Worm (Caenorhabditis elegans) whole organism, late embryonic: ENCODE measurements around the gene clec-67.

ENCODE experiments used
- F13H6.1 ChIP-seq: sonication (generic microtip); optimal IDR thresholded peaks from 2 replicates; lab custom pipeline; 2016; ENCODE audit warnings: missing genetic modification characterization, missing compliant biosample characterization
- K09A11.1 ChIP-seq: sonication (generic microtip); optimal IDR thresholded peaks from 2 replicates; lab custom pipeline; 2017; ENCODE audit warnings: antibody characterized with exemption, mild to moderate bottlenecking, missing genetic modification characterization, missing compliant biosample characterization; ENCODE audit not compliant: insufficient read depth
- T23F11.4 ChIP-seq: fragments of 200-800 bp; sonication (Bioruptor generic); optimal IDR thresholded peaks from 2 replicates; lab custom pipeline; 2018; ENCODE audit warnings: mild to moderate bottlenecking, missing genetic modification characterization, missing compliant biosample characterization
- Y22D7AL.16 ChIP-seq: sonication (generic microtip); optimal IDR thresholded peaks from 2 replicates; lab custom pipeline; 2016; ENCODE audit warnings: missing genetic modification characterization, missing compliant biosample characterization
- ahr-1 ChIP-seq: sonication (generic microtip); optimal IDR thresholded peaks from 2 replicates; lab custom pipeline; 2016; ENCODE audit warnings: missing genetic modification characterization, missing compliant biosample characterization
- ama-1 ChIP-seq: fragments of 150-350 bp; optimal IDR thresholded peaks from 2 replicates; lab custom pipeline; 2014
- ceh-14 ChIP-seq: sonication (generic microtip); optimal IDR thresholded peaks from 2 replicates; lab custom pipeline; 2016; ENCODE audit warnings: missing genotype, missing genetic modification characterization, missing compliant biosample characterization
- ceh-19 ChIP-seq: fragments of 200-800 bp; sonication (Bioruptor generic); optimal IDR thresholded peaks from 2 replicates; lab custom pipeline; 2018; ENCODE audit warnings: mild to moderate bottlenecking, missing genetic modification characterization, missing compliant biosample characterization
- ceh-2 ChIP-seq: sonication (generic microtip); optimal IDR thresholded peaks from 2 replicates; lab custom pipeline; 2016; ENCODE audit warnings: missing genotype, missing genetic modification characterization, missing compliant biosample characterization
- ceh-24 ChIP-seq: sonication (generic microtip); optimal IDR thresholded peaks from 2 replicates; lab custom pipeline; 2016; ENCODE audit warnings: mild to moderate bottlenecking, missing genetic modification characterization, missing compliant biosample characterization
- ceh-31 ChIP-seq: sonication (generic microtip); optimal IDR thresholded peaks from 2 replicates; lab custom pipeline; 2016; ENCODE audit warnings: missing genetic modification characterization, missing compliant biosample characterization
- ceh-48 ChIP-seq: sonication (generic microtip); optimal IDR thresholded peaks from 2 replicates; lab custom pipeline; 2016; ENCODE audit warnings: missing genetic modification characterization, inconsistent platforms, missing compliant biosample characterization
- ceh-6 ChIP-seq: fragments of 200-800 bp; sonication (Bioruptor generic); optimal IDR thresholded peaks from 2 replicates; lab custom pipeline; 2018; ENCODE audit warnings: mild to moderate bottlenecking, missing genetic modification characterization, missing compliant biosample characterization
- che-1 ChIP-seq: sonication (generic microtip); optimal IDR thresholded peaks from 2 replicates; lab custom pipeline; 2016; ENCODE audit warnings: mild to moderate bottlenecking, missing genetic modification characterization, missing compliant biosample characterization
- dmd-4 ChIP-seq: sonication (generic microtip); optimal IDR thresholded peaks from 2 replicates; lab custom pipeline; 2016; ENCODE audit warnings: borderline replicate concordance, missing genetic modification characterization, missing compliant biosample characterization
- dve-1 ChIP-seq: sonication (generic microtip); optimal IDR thresholded peaks from 2 replicates; lab custom pipeline; 2017; ENCODE audit warnings: antibody characterized with exemption, mild to moderate bottlenecking, missing genetic modification characterization, missing compliant biosample characterization
- elt-2 ChIP-seq: sonication (generic microtip); optimal IDR thresholded peaks from 2 replicates; lab custom pipeline; 2016; ENCODE audit warnings: missing genetic modification reagents, missing genetic modification characterization, missing compliant biosample characterization
- elt-4 ChIP-seq: sonication (generic microtip); optimal IDR thresholded peaks from 2 replicates; lab custom pipeline; 2016; ENCODE audit warnings: missing genetic modification characterization, missing compliant biosample characterization
- ets-4 ChIP-seq: sonication (generic microtip); optimal IDR thresholded peaks from 2 replicates; lab custom pipeline; 2016; ENCODE audit warnings: missing genetic modification characterization, missing compliant biosample characterization
- eyg-1 ChIP-seq: sonication (generic microtip); optimal IDR thresholded peaks from 2 replicates; lab custom pipeline; 2016; ENCODE audit warnings: missing genotype, missing genetic modification characterization, missing compliant biosample characterization
- fkh-10 ChIP-seq: fragments of 150-350 bp; optimal IDR thresholded peaks from 2 replicates; lab custom pipeline; 2014; ENCODE audit warnings: missing biosample characterization, missing genetic modification reagents, missing genetic modification characterization
- hlh-13 ChIP-seq: fragments of 200-800 bp; sonication (Bioruptor generic); optimal IDR thresholded peaks from 2 replicates; lab custom pipeline; 2018; ENCODE audit warnings: mild to moderate bottlenecking, missing genetic modification characterization, missing compliant biosample characterization
- hlh-30 ChIP-seq: sonication (generic microtip); optimal IDR thresholded peaks from 2 replicates; lab custom pipeline; 2017; ENCODE audit warnings: antibody characterized with exemption, missing genetic modification characterization, missing compliant biosample characterization; ENCODE audit not compliant: insufficient read depth
- hlh-8 ChIP-seq: sonication (generic microtip); optimal IDR thresholded peaks from 2 replicates; lab custom pipeline; 2016; ENCODE audit warnings: missing genotype, missing genetic modification characterization, missing compliant biosample characterization
- lin-11 ChIP-seq: fragments of 200-800 bp; sonication (Bioruptor generic); optimal IDR thresholded peaks from 2 replicates; lab custom pipeline; 2018; ENCODE audit warnings: mild to moderate bottlenecking, missing genetic modification characterization, missing compliant biosample characterization
- madf-2 ChIP-seq: sonication (generic microtip); optimal IDR thresholded peaks from 2 replicates; lab custom pipeline; 2017; ENCODE audit warnings: missing genetic modification characterization, missing compliant biosample characterization
- nfya-1 ChIP-seq: sonication (generic microtip); optimal IDR thresholded peaks from 2 replicates; lab custom pipeline; 2017; ENCODE audit warnings: missing genetic modification characterization, mild to moderate bottlenecking, missing compliant biosample characterization, antibody characterized with exemption, moderate library complexity
- nhr-232 ChIP-seq: sonication (generic microtip); optimal IDR thresholded peaks from 2 replicates; lab custom pipeline; 2016; ENCODE audit warnings: missing genetic modification characterization, missing compliant biosample characterization
- odd-2 ChIP-seq: sonication (generic microtip); optimal IDR thresholded peaks from 2 replicates; lab custom pipeline; 2017; ENCODE audit warnings: antibody characterized with exemption, mild to moderate bottlenecking, missing genetic modification characterization, missing compliant biosample characterization
- pag-3 ChIP-seq: sonication (generic microtip); optimal IDR thresholded peaks from 2 replicates; lab custom pipeline; 2016; ENCODE audit warnings: missing compliant biosample characterization, missing genetic modification characterization, borderline replicate concordance
- pax-1 ChIP-seq: fragments of 150-350 bp; optimal IDR thresholded peaks from 2 replicates; lab custom pipeline; 2014; ENCODE audit warnings: missing biosample characterization, missing genetic modification characterization
- ref-2 ChIP-seq: sonication (generic microtip); optimal IDR thresholded peaks from 2 replicates; lab custom pipeline; 2016; ENCODE audit warnings: missing genetic modification characterization, missing compliant biosample characterization
- rnt-1 ChIP-seq: sonication (generic microtip); optimal IDR thresholded peaks from 2 replicates; lab custom pipeline; 2016; ENCODE audit warnings: missing genetic modification characterization, missing compliant biosample characterization
- sdc-2 ChIP-seq: sonication (generic microtip); optimal IDR thresholded peaks from 2 replicates; lab custom pipeline; 2016; ENCODE audit warnings: missing genotype, missing genetic modification characterization, missing compliant biosample characterization
- sox-2 ChIP-seq: fragments of 200-800 bp; sonication (Bioruptor generic); IDR thresholded peaks from 2 replicates; pipeline ENCODE4 v1.3.6; 2022; ENCODE audit warnings: missing genetic modification reagents, missing genetic modification characterization, missing compliant biosample characterization
- sox-4 ChIP-seq: sonication (generic microtip); optimal IDR thresholded peaks from 2 replicates; lab custom pipeline; 2017; ENCODE audit warnings: mild to moderate bottlenecking, missing genetic modification characterization, inconsistent platforms, missing compliant biosample characterization
- syd-9 ChIP-seq: sonication (generic microtip); optimal IDR thresholded peaks from 2 replicates; lab custom pipeline; 2016; ENCODE audit warnings: mild to moderate bottlenecking, missing genetic modification characterization, moderate library complexity, missing compliant biosample characterization
- tbx-2 ChIP-seq: sonication (generic microtip); optimal IDR thresholded peaks from 2 replicates; lab custom pipeline; 2016; ENCODE audit warnings: missing genetic modification characterization, missing compliant biosample characterization
- tbx-7 ChIP-seq: sonication (generic microtip); optimal IDR thresholded peaks from 2 replicates; lab custom pipeline; 2016; ENCODE audit warnings: missing genotype, missing genetic modification characterization, missing compliant biosample characterization
- unc-3 ChIP-seq, 2 experiments: fragments of 200-800 bp in 1 of 2; sonication (Bioruptor generic) in 1 of 2; sonication (generic microtip) in 1 of 2; conservative IDR thresholded peaks in 1 of 2; optimal IDR thresholded peaks in 1 of 2; 2 replicates each; pipeline versions ENCODE4 v1.3.6 to Lab custom; 2016 to 2022; ENCODE audit warnings: missing compliant biosample characterization in 2 of 2, missing genetic modification characterization in 2 of 2, missing genetic modification reagents in 1 of 2
- unc-55 ChIP-seq: sonication (generic microtip); optimal IDR thresholded peaks from 2 replicates; lab custom pipeline; 2017; ENCODE audit warnings: missing biosample characterization, missing genetic modification reagents, missing genetic modification characterization
- zip-5 ChIP-seq: sonication (generic microtip); optimal IDR thresholded peaks from 2 replicates; lab custom pipeline; 2016; ENCODE audit warnings: missing genetic modification characterization, missing compliant biosample characterization

clec-67 gene

ce11 chrIV:3888963-3889362 is 33.0 kb upstream of the clec-67 start, which contains the start of gene oac-21:
Gene oac-21, plus strand, starts transcription at chrIV:3889263.
- TF ChIP-seq sdc-2 (tag; lab: Kevin White, UChicago), result no peak
- TF ChIP-seq syd-9 (tag; lab: Kevin White, UChicago), result no peak
- no peak for TF ChIP-seq sox-2 (GFP tag; lab: Robert Waterston, UW)
- no peak for TF ChIP-seq tbx-7
- no peak for TF ChIP-seq ceh-6
- no peak for TF ChIP-seq lin-11 (tag; lab: Kevin White, UChicago)
- TF ChIP-seq ceh-2 (tag; lab: Kevin White, UChicago), result no peak
- no peak for TF ChIP-seq elt-2 (tag; lab: Kevin White, UChicago)
- no peak for TF ChIP-seq elt-4 (tag; lab: Kevin White, UChicago)
- no peak for TF ChIP-seq nhr-232 (tag; lab: Kevin White, UChicago)
- TF ChIP-seq zip-5 (tag; lab: Kevin White, UChicago), result no peak
- TF ChIP-seq sox-4 (tag; lab: Kevin White, UChicago), result no peak
- no peak for TF ChIP-seq ceh-24 (tag; lab: Kevin White, UChicago)
- no peak for TF ChIP-seq ets-4 (tag; lab: Kevin White, UChicago)

ce11 chrIV:3892027-3892426 is 29.9 kb upstream of the clec-67 start, which contains the start of gene F56D6.9:
Gene F56D6.9, plus strand, starts transcription at chrIV:3892327.
- TF ChIP-seq T23F11.4 (GFP tag; lab: Kevin White, UChicago) (no peak), syd-9 (tag; lab: Kevin White, UChicago) (no peak), ets-4 (tag; lab: Kevin White, UChicago) (no peak), pag-3 (tag; lab: Kevin White, UChicago) (no peak), unc-3 (GFP tag; conservative IDR thresholded peaks at IDR 0.05; lab: Robert Waterston, UW) (no peak), unc-3 (tag; optimal IDR thresholded peaks at IDR 0.05; lab: Kevin White, UChicago) (no peak), ceh-31 (tag; lab: Kevin White, UChicago) (no peak), sox-4 (tag; lab: Kevin White, UChicago) (no peak), madf-2 (tag; lab: Kevin White, UChicago) (no peak), dmd-4 (tag; lab: Kevin White, UChicago) (no peak), unc-55 (GFP tag; lab: Kevin White, UChicago) (no peak), eyg-1 (tag; lab: Kevin White, UChicago) (no peak), tbx-2 (tag; lab: Kevin White, UChicago) (no peak), hlh-8 (no peak), ceh-19 (GFP tag; lab: Kevin White, UChicago) (no peak), odd-2 (no peak), sox-2 (GFP tag; lab: Robert Waterston, UW) (no peak), hlh-13 (GFP tag; lab: Kevin White, UChicago) (no peak), zip-5 (tag; lab: Kevin White, UChicago) (no peak), fkh-10 (GFP tag; lab: Kevin White, UChicago) (no peak)

ce11 chrIV:3894004-3894480 is 27.9 kb upstream of the clec-67 start, which contains the start of gene F56D6.8:
Gene F56D6.8, minus strand, starts transcription at chrIV:3894430.
- no peak for TF ChIP-seq sox-2 (GFP tag; lab: Robert Waterston, UW)
- TF ChIP-seq F13H6.1 (tag; lab: Kevin White, UChicago), result no peak
- TF ChIP-seq che-1 (tag; lab: Kevin White, UChicago), result no peak

DNA sequence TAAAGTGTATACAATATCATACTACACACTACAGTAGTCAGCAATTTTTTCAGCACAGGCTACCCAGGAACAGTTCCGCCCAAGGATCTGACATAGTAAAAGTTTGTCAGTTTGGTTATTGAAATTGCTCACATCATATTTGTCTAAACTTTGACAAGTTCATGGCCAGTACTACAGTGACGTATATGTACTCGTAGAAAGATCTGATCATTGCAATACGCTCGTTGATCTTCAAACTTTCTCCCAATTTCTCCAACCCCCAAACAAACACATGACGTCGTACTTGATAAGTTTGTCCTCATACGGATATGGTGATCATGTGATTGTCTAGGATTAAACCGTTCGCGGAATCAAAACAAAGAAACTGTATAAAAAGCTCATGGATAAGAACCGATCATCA is 27.2 kb upstream of the clec-67 start, which contains the start of gene dct-8:
dct-8 (plus strand) TSS at position 301 of the 400 bp plus-strand sequence.
- TF ChIP-seq ref-2 (tag; lab: Kevin White, UChicago) (no peak), ceh-14 (tag; lab: Kevin White, UChicago) (no peak), Y22D7AL.16 (no peak), pag-3 (tag; lab: Kevin White, UChicago) (no peak), ahr-1 (tag; lab: Kevin White, UChicago) (no peak), ama-1 (lab: Kevin White, UChicago) (no peak), K09A11.1 (tag; lab: Kevin White, UChicago) (no peak), elt-2 (tag; lab: Kevin White, UChicago) (no peak), F13H6.1 (tag; lab: Kevin White, UChicago) (no peak), ceh-19 (GFP tag; lab: Kevin White, UChicago) (no peak), ceh-48 (no peak), odd-2 (no peak), hlh-30 (no peak), dve-1 (tag; lab: Kevin White, UChicago) (no peak), nfya-1 (tag; lab: Kevin White, UChicago) (no peak), rnt-1 (tag; lab: Kevin White, UChicago) (no peak), pax-1 (tag; lab: Kevin White, UChicago) (no peak)
